Worm (Caenorhabditis elegans) whole organism, L4 larva: ENCODE measurements around the gene C12D12.3.

Experiments used
- F44E2.7 ChIP-seq: fragments of 200-800 bp; sonication (Bioruptor generic); IDR thresholded peaks from 2 replicates; pipeline ENCODE4 v2.1.2; 2022; ENCODE audit warnings: missing genetic modification characterization, missing compliant biosample characterization
- T20F7.1 ChIP-seq: fragments of 200-800 bp; sonication (Bioruptor generic); optimal IDR thresholded peaks from 2 replicates; lab custom pipeline; 2018; ENCODE audit warnings: mild to moderate bottlenecking, missing genetic modification characterization, missing compliant biosample characterization
- Y48G9A.11 ChIP-seq: fragments of 200-800 bp; sonication (Bioruptor generic); IDR thresholded peaks from 2 replicates; pipeline ENCODE4 v1.3.6; 2022; ENCODE audit warnings: missing genetic modification reagents, missing genetic modification characterization, missing compliant biosample characterization
- ZK546.5 ChIP-seq, 2 experiments: sonication (generic microtip); optimal IDR thresholded peaks; 2 replicates each; lab custom pipeline; 2017; ENCODE audit warnings: missing biosample characterization in 2 of 2, missing genetic modification characterization in 2 of 2
- aly-2 ChIP-seq: sonication (generic microtip); optimal IDR thresholded peaks from 2 replicates; lab custom pipeline; 2018; ENCODE audit warnings: missing biosample characterization, missing genetic modification characterization
- attf-4 ChIP-seq: sonication (generic microtip); optimal IDR thresholded peaks from 3 replicates; lab custom pipeline; 2017; ENCODE audit warnings: missing biosample characterization, missing genetic modification characterization
- ceh-20 ChIP-seq: fragments of 200-800 bp; sonication (Bioruptor generic); IDR thresholded peaks from 2 replicates; pipeline ENCODE4 v1.3.6; 2022; ENCODE audit warnings: missing genetic modification reagents, missing genetic modification characterization, missing compliant biosample characterization
- ceh-32 ChIP-seq: sonication (generic microtip); optimal IDR thresholded peaks from 2 replicates; lab custom pipeline; 2016; ENCODE audit warnings: mild to moderate bottlenecking, missing genetic modification characterization, missing compliant biosample characterization; ENCODE audit not compliant: poor library complexity
- ces-1 ChIP-seq: fragments of 150-350 bp; sonication (generic microtip); optimal IDR thresholded peaks from 4 replicates; lab custom pipeline; 2014; ENCODE audit warnings: missing biosample characterization, missing genetic modification reagents, missing genetic modification characterization
- cey-2 ChIP-seq: sonication (generic microtip); optimal IDR thresholded peaks from 3 replicates; lab custom pipeline; 2017; ENCODE audit warnings: missing genetic modification characterization, mild to moderate bottlenecking, missing compliant biosample characterization, antibody characterized with exemption, borderline replicate concordance; ENCODE audit not compliant: insufficient read depth
- ctbp-1 ChIP-seq: fragments of 200-800 bp; sonication (Bioruptor generic); IDR thresholded peaks from 2 replicates; pipeline ENCODE4 v1.3.6; 2022; ENCODE audit warnings: missing genetic modification reagents, missing genetic modification characterization, missing compliant biosample characterization
- daf-16 ChIP-seq, 3 experiments: sonication (generic microtip); optimal IDR thresholded peaks; 2 replicates each; lab custom pipeline; 2016 to 2017; ENCODE audit warnings: missing genetic modification characterization in 3 of 3, missing genetic modification reagents in 3 of 3, mild to moderate bottlenecking in 2 of 3, missing compliant biosample characterization in 2 of 3, missing biosample characterization in 1 of 3, moderate library complexity in 1 of 3
- dpl-1 ChIP-seq: fragments of 150-350 bp; optimal IDR thresholded peaks from 2 replicates; lab custom pipeline; 2014; ENCODE audit warnings: missing biosample characterization, missing genetic modification reagents, missing genetic modification characterization
- gei-8 ChIP-seq: fragments of 200-800 bp; sonication (Bioruptor generic); optimal IDR thresholded peaks from 2 replicates; lab custom pipeline; 2018; ENCODE audit warnings: mild to moderate bottlenecking, missing genetic modification characterization, missing compliant biosample characterization
- hmg-1.1 ChIP-seq: fragments of 200-800 bp; sonication (Bioruptor generic); IDR thresholded peaks from 2 replicates; pipeline ENCODE4 v1.3.6; 2022; ENCODE audit warnings: missing genetic modification reagents, missing genetic modification characterization, missing compliant biosample characterization
- lin-13 ChIP-seq: fragments of 150-350 bp; optimal IDR thresholded peaks from 2 replicates; lab custom pipeline; 2014; ENCODE audit warnings: missing biosample characterization, missing genetic modification reagents, missing genetic modification characterization
- lin-39 ChIP-seq: fragments of 150-350 bp; optimal IDR thresholded peaks from 2 replicates; lab custom pipeline; 2014; ENCODE audit warnings: missing biosample characterization, missing genetic modification reagents, missing genetic modification characterization
- madf-9 ChIP-seq: fragments of 200-800 bp; sonication (Bioruptor generic); conservative IDR thresholded peaks from 2 replicates; pipeline ENCODE4 v1.3.6; 2022; ENCODE audit warnings: missing genetic modification reagents, missing genetic modification characterization, missing compliant biosample characterization
- mxl-3 ChIP-seq: fragments of 200-800 bp; sonication (Bioruptor generic); optimal IDR thresholded peaks from 2 replicates; lab custom pipeline; 2018; ENCODE audit warnings: mild to moderate bottlenecking, missing genetic modification characterization, missing compliant biosample characterization
- nhr-102 ChIP-seq: sonication (generic microtip); optimal IDR thresholded peaks from 2 replicates; lab custom pipeline; 2016; ENCODE audit warnings: mild to moderate bottlenecking, missing genetic modification characterization, moderate library complexity, missing compliant biosample characterization
- nhr-237 ChIP-seq: sonication (generic microtip); optimal IDR thresholded peaks from 2 replicates; lab custom pipeline; 2017; ENCODE audit warnings: missing biosample characterization, missing genetic modification characterization
- nhr-25 ChIP-seq: sonication (generic microtip); optimal IDR thresholded peaks from 2 replicates; lab custom pipeline; 2017; ENCODE audit warnings: missing genetic modification characterization, mild to moderate bottlenecking, missing compliant biosample characterization, antibody characterized with exemption, moderate library complexity, borderline replicate concordance; ENCODE audit not compliant: insufficient read depth
- nhr-41 ChIP-seq: fragments of 200-800 bp; sonication (Bioruptor generic); IDR thresholded peaks from 2 replicates; pipeline ENCODE4 v1.3.6; 2022; ENCODE audit warnings: missing genetic modification reagents, missing genetic modification characterization, missing compliant biosample characterization
- set-16 ChIP-seq: fragments of 200-800 bp; sonication (Bioruptor generic); IDR thresholded peaks from 2 replicates; pipeline ENCODE4 v1.3.6; 2022; ENCODE audit warnings: missing genetic modification reagents, missing genetic modification characterization, missing compliant biosample characterization
- spr-3 ChIP-seq: fragments of 200-800 bp; sonication (Bioruptor generic); optimal IDR thresholded peaks from 2 replicates; lab custom pipeline; 2018; ENCODE audit warnings: mild to moderate bottlenecking, missing genetic modification characterization, missing compliant biosample characterization
- tag-97 ChIP-seq: fragments of 200-800 bp; sonication (Bioruptor generic); IDR thresholded peaks from 2 replicates; pipeline ENCODE4 v1.3.6; 2022; ENCODE audit warnings: missing genetic modification characterization, missing compliant biosample characterization
- unc-39 ChIP-seq: sonication (generic microtip); optimal IDR thresholded peaks from 2 replicates; lab custom pipeline; 2017; ENCODE audit warnings: missing biosample characterization, missing genetic modification characterization
- unc-62 ChIP-seq, 3 experiments: fragments of 150-350 bp in 1 of 3; sonication (generic microtip); optimal IDR thresholded peaks in 2 of 3; peaks in 1 of 3; 1 replicate in 1 of 3; 2 replicates in 2 of 3; lab custom pipeline; 2014 to 2017; ENCODE audit warnings: missing biosample characterization in 3 of 3, missing genetic modification characterization in 3 of 3, missing genetic modification reagents in 3 of 3, missing genotype in 1 of 3
- vab-7 ChIP-seq: fragments of 200-800 bp; sonication (Bioruptor generic); IDR thresholded peaks from 2 replicates; pipeline ENCODE4 v1.3.6; 2022; ENCODE audit warnings: missing genetic modification reagents, missing genetic modification characterization, missing compliant biosample characterization
- ztf-7 ChIP-seq: fragments of 150-350 bp; optimal IDR thresholded peaks from 2 replicates; lab custom pipeline; 2014; ENCODE audit warnings: missing biosample characterization, missing genetic modification characterization

Gene C12D12.3

DNA sequence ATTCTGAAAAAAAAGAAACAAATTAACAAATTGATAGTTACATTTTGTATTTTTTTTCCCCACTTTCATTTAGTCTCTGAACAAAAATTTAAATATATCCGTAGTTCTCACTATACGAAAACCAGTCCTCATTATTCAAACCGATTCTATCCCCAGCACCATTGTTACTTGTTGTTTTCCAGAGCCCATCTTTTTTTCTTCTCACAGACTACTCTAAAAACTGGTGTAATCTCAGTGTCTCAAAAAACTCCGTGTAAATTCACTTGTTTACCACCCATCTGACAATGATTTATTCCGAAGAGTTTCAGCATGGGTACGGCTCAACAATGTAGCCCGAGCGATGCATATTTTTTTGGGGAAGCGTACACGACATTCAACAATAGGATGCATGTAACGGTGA is at the start of gene C12D12.3:
Gene C12D12.3, plus strand, starts transcription at position 301 of the 400 bp plus-strand sequence.
- peak in 1 of 2 experiments; percentile 58 for TF ChIP-seq unc-62 (GFP tag; optimal IDR thresholded peaks at IDR 0.05 in 1 of 2; lab: Kevin White, UChicago)
- TF ChIP-seq unc-62 (tag; optimal IDR thresholded peaks at IDR 0.05; lab: Kevin White, UChicago) = no peak
- TF ChIP-seq nhr-237 = no peak

ce11 chrX:3439823-3440222 is 49.3 kb upstream of the C12D12.3 start:
- no peak for TF ChIP-seq cey-2 (tag; lab: Kevin White, UChicago)
- peak in 1 of 2 experiments; percentile 53 for TF ChIP-seq daf-16 (GFP tag; optimal IDR thresholded peaks at IDR 0.05; lab: Kevin White, UChicago)
- TF ChIP-seq daf-16 (tag; optimal IDR thresholded peaks at IDR 0.05; lab: Kevin White, UChicago) = no peak

ce11 chrX:3440308-3440707 is 48.8 kb upstream of the C12D12.3 start:
- TF ChIP-seq ztf-7 (tag; lab: Kevin White, UChicago) = no peak
- peak in 1 of 2 experiments; percentile 39 for TF ChIP-seq unc-62 (GFP tag; optimal IDR thresholded peaks at IDR 0.05 in 1 of 2; lab: Kevin White, UChicago)
- TF ChIP-seq unc-62 (tag; optimal IDR thresholded peaks at IDR 0.05; lab: Kevin White, UChicago) = no peak
- TF ChIP-seq, all 104 proteins: peak for 1

ce11 chrX:3441539-3441938 is 47.6 kb upstream of the C12D12.3 start, which contains the start of gene ZK813.3:
Gene ZK813.3 (plus strand): TSS chrX:3441839.
- TF ChIP-seq unc-62 (GFP tag; optimal IDR thresholded peaks at IDR 0.05 in 1 of 2; lab: Kevin White, UChicago) (peak in 1 of 2 experiments; percentile 9), unc-62 (tag; optimal IDR thresholded peaks at IDR 0.05; lab: Kevin White, UChicago) (no peak), mxl-3 (GFP tag; lab: Kevin White, UChicago) (no peak), spr-3 (GFP tag; lab: Kevin White, UChicago) (no peak), nhr-41 (GFP tag; lab: Robert Waterston, UW) (no peak)
- TF ChIP-seq, all 104 proteins: peak for 1

ce11 chrX:3443526-3443925 is 45.6 kb upstream of the C12D12.3 start, which contains the start of gene ZK813.2:
Gene ZK813.2 (plus strand): TSS chrX:3443826.
- TF ChIP-seq ceh-20 (GFP tag; lab: Robert Waterston, UW) = no peak
- no peak for TF ChIP-seq vab-7 (GFP tag; lab: Robert Waterston, UW)
- no peak for TF ChIP-seq T20F7.1
- no peak for TF ChIP-seq ces-1 (GFP tag; lab: Kevin White, UChicago)
- no peak for TF ChIP-seq ctbp-1 (GFP tag; lab: Robert Waterston, UW)
- no peak for TF ChIP-seq dpl-1 (GFP tag; lab: Kevin White, UChicago)
- TF ChIP-seq nhr-25 (tag; lab: Kevin White, UChicago) = no peak
- no peak for TF ChIP-seq madf-9 (GFP tag; lab: Robert Waterston, UW)
- no peak for TF ChIP-seq aly-2 (tag; lab: Kevin White, UChicago)
- TF ChIP-seq nhr-102 = no peak
- TF ChIP-seq unc-39 (tag; lab: Kevin White, UChicago) = no peak
- TF ChIP-seq F44E2.7 (GFP tag; lab: Robert Waterston, UW) = no peak
- TF ChIP-seq attf-4 (tag; lab: Kevin White, UChicago) = no peak
- TF ChIP-seq hmg-1.1 (GFP tag; lab: Robert Waterston, UW) = no peak
- TF ChIP-seq tag-97 (GFP tag; lab: Robert Waterston, UW) = no peak
- TF ChIP-seq lin-39 (tag; lab: Kevin White, UChicago) = no peak

DNA sequence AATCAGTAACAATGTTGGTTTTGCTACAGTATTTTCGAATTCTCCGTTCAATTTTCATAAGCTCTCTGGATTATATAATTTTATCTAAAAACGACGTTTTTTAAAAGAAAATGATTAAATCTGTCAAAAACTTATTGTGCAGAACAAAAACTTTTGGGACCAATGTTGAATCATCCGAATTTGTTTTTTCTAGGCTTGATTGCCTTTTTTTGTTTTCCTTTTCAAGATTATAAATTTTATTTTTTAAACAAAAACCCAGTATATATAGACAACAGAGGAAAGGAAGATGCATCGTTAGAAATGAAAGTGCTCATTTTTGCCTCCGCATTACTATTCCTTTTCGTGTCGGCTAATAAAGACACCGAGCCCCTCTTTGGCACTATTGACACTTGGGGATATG is 44.6 kb upstream of the C12D12.3 start, which contains the start of gene ZK813.7:
Gene ZK813.7, plus strand, starts transcription at position 301 of the 400 bp plus-strand sequence.
- TF ChIP-seq ZK546.5 (tag; optimal IDR thresholded peaks at IDR 0.05; lab: Kevin White, UChicago) (no peak), unc-62 (GFP tag; optimal IDR thresholded peaks at IDR 0.05 in 1 of 2; lab: Kevin White, UChicago) (no peak), unc-62 (tag; optimal IDR thresholded peaks at IDR 0.05; lab: Kevin White, UChicago) (no peak), ceh-32 (tag; lab: Kevin White, UChicago) (no peak), lin-13 (no peak), Y48G9A.11 (GFP tag; lab: Robert Waterston, UW) (no peak), gei-8 (GFP tag; lab: Kevin White, UChicago) (no peak), set-16 (GFP tag; lab: Robert Waterston, UW) (no peak)
